Worm (Caenorhabditis elegans): Measurements from ENCODE around the gene pbs-1.

ce11 chrIV:1676926-1677325 lies 32.6 kb downstream of the pbs-1 start:
- TF ChIP-seq nhr-76 (tag; optimal IDR thresholded peaks at IDR 0.05): no peak
- no peak for TF ChIP-seq sea-2 (GFP tag; optimal IDR thresholded peaks at IDR 0.05)
- no peak for TF ChIP-seq ama-1 (optimal IDR thresholded peaks at IDR 0.05)
- TF ChIP-seq fos-1 (tag; optimal IDR thresholded peaks at IDR 0.05): no peak
- TF ChIP-seq mdl-1 (tag; optimal IDR thresholded peaks at IDR 0.05): no peak
- no peak for TF ChIP-seq fkh-10 (GFP tag; optimal IDR thresholded peaks at IDR 0.05)
- TF ChIP-seq unc-39 (tag; optimal IDR thresholded peaks at IDR 0.05): no peak

Measured in whole organism, L3 larva.